Fruit fly (Drosophila melanogaster) whole organism, embryonic: Measurements from ENCODE around the gene plum.

Source experiments
- CG10321 ChIP-seq: fragments of 200-800 bp; sonication (Bioruptor generic); IDR thresholded peaks from 2 replicates; pipeline ENCODE4 v1.3.6; 2022; ENCODE audit warnings: missing biosample characterization, missing genetic modification characterization
- CG10543 ChIP-seq: fragments of 200-800 bp; sonication (Bioruptor generic); optimal IDR thresholded peaks from 3 replicates; lab custom pipeline; 2017; ENCODE audit warnings: missing biosample characterization, mild to moderate bottlenecking, missing genetic modification characterization, moderate library complexity
- CG11695 ChIP-seq: fragments of 200-800 bp; sonication (Bioruptor generic); IDR thresholded peaks from 3 replicates; pipeline ENCODE4 v1.3.6; 2022; ENCODE audit warnings: missing biosample characterization, missing genetic modification characterization
- CG12219 ChIP-seq: fragments of 200-800 bp; sonication (Bioruptor generic); optimal IDR thresholded peaks from 3 replicates; lab custom pipeline; 2018; ENCODE audit warnings: missing biosample characterization, mild to moderate bottlenecking, missing genetic modification characterization
- CG17328 ChIP-seq: fragments of 200-800 bp; sonication (Bioruptor generic); IDR thresholded peaks from 2 replicates; pipeline ENCODE4 v1.3.6; 2022; ENCODE audit warnings: missing biosample characterization, missing genetic modification characterization
- CG17385 ChIP-seq: fragments of 200-800 bp; sonication (Bioruptor generic); optimal IDR thresholded peaks from 3 replicates; lab custom pipeline; 2018; ENCODE audit warnings: missing biosample characterization, mild to moderate bottlenecking, missing genetic modification characterization
- CG18011 ChIP-seq: fragments of 200-800 bp; sonication (Bioruptor generic); optimal IDR thresholded peaks from 2 replicates; lab custom pipeline; 2017; ENCODE audit warnings: missing biosample characterization, missing genetic modification characterization, mild to moderate bottlenecking, moderate library complexity, missing genotype
- CG18476 ChIP-seq: fragments of 200-800 bp; sonication (Bioruptor generic); optimal IDR thresholded peaks from 2 replicates; lab custom pipeline; 2016; ENCODE audit warnings: missing biosample characterization, mild to moderate bottlenecking, missing genetic modification characterization
- CG30403 ChIP-seq: fragments of 200-800 bp; sonication (Bioruptor generic); optimal IDR thresholded peaks from 3 replicates; lab custom pipeline; 2016; ENCODE audit warnings: missing biosample characterization, missing genetic modification characterization
- CG3847 ChIP-seq: fragments of 200-800 bp; sonication (Bioruptor generic); IDR thresholded peaks from 2 replicates; pipeline ENCODE4 v1.3.6; 2022; ENCODE audit warnings: missing biosample characterization, missing genetic modification characterization
- CG4328 ChIP-seq: fragments of 200-800 bp; sonication (Bioruptor generic); optimal IDR thresholded peaks from 3 replicates; lab custom pipeline; 2017; ENCODE audit warnings: missing biosample characterization, missing genetic modification reagents, missing genetic modification characterization
- CG7271 ChIP-seq: fragments of 200-800 bp; sonication (Bioruptor generic); optimal IDR thresholded peaks from 2 replicates; lab custom pipeline; 2018; ENCODE audit warnings: missing biosample characterization, mild to moderate bottlenecking, missing genetic modification characterization, moderate library complexity
- CG7556 ChIP-seq: fragments of 200-800 bp; sonication (Bioruptor generic); optimal IDR thresholded peaks from 2 replicates; lab custom pipeline; 2017; ENCODE audit warnings: missing biosample characterization, mild to moderate bottlenecking, missing genetic modification characterization
- CG9727 ChIP-seq: fragments of 200-800 bp; sonication (Bioruptor generic); optimal IDR thresholded peaks from 3 replicates; lab custom pipeline; 2017; ENCODE audit warnings: missing biosample characterization, mild to moderate bottlenecking, missing genetic modification characterization
- Doc2 ChIP-seq: fragments of 200-800 bp; sonication (Bioruptor generic); IDR thresholded peaks from 2 replicates; pipeline ENCODE4 v1.3.6; 2022; ENCODE audit warnings: missing biosample characterization, missing genetic modification characterization
- Drgx ChIP-seq: fragments of 200-800 bp; sonication (Bioruptor generic); IDR thresholded peaks from 2 replicates; pipeline ENCODE4 v1.3.6; 2022; ENCODE audit warnings: missing biosample characterization, missing genetic modification characterization
- E2f1 ChIP-seq: fragments of 200-800 bp; sonication (Bioruptor generic); IDR thresholded peaks from 2 replicates; pipeline ENCODE4 v1.3.6; 2022; ENCODE audit warnings: missing biosample characterization, missing genetic modification characterization
- HLH3B ChIP-seq: fragments of 200-800 bp; sonication (Bioruptor generic); IDR thresholded peaks from 2 replicates; pipeline ENCODE4 v1.3.6; 2022; ENCODE audit warnings: missing biosample characterization, missing genetic modification characterization
- HLHmδ ChIP-seq: fragments of 200-800 bp; sonication (Bioruptor generic); optimal IDR thresholded peaks from 2 replicates; lab custom pipeline; 2018; ENCODE audit warnings: missing biosample characterization, mild to moderate bottlenecking, missing genetic modification characterization, moderate library complexity
- Hmr ChIP-seq: fragments of 200-800 bp; sonication (Bioruptor generic); optimal IDR thresholded peaks from 3 replicates; lab custom pipeline; 2017; ENCODE audit warnings: mild to moderate bottlenecking, missing biosample characterization, missing genetic modification reagents, missing genetic modification characterization
- Hr51 ChIP-seq, 2 experiments: fragments of 200-800 bp; sonication (Bioruptor generic); optimal IDR thresholded peaks; 2 replicates in 1 of 2; 3 replicates in 1 of 2; lab custom pipeline; 2016 to 2018; ENCODE audit warnings: missing biosample characterization in 2 of 2, missing genetic modification characterization in 2 of 2, mild to moderate bottlenecking in 1 of 2, moderate library complexity in 1 of 2
- Kr ChIP-seq: fragments of 200-800 bp; sonication (Bioruptor generic); optimal IDR thresholded peaks from 2 replicates; lab custom pipeline; 2017; ENCODE audit warnings: missing biosample characterization, mild to moderate bottlenecking, missing genetic modification characterization
- Max ChIP-seq: fragments of 200-800 bp; sonication (Bioruptor generic); optimal IDR thresholded peaks from 2 replicates; lab custom pipeline; 2016; ENCODE audit warnings: missing biosample characterization, mild to moderate bottlenecking, missing genetic modification characterization
- Med ChIP-seq: fragments of 200-800 bp; sonication (Bioruptor generic); peaks from one replicate; lab custom pipeline; 2016; ENCODE audit warnings: missing biosample characterization, missing genetic modification characterization, mild to moderate bottlenecking, inconsistent platforms, moderate library complexity
- Nf-YB ChIP-seq: fragments of 200-800 bp; sonication (Bioruptor generic); optimal IDR thresholded peaks from 3 replicates; lab custom pipeline; 2019; ENCODE audit warnings: missing biosample characterization, mild to moderate bottlenecking, missing genetic modification characterization, moderate library complexity
- Oli ChIP-seq: fragments of 200-800 bp; sonication (Bioruptor generic); optimal IDR thresholded peaks from 2 replicates; lab custom pipeline; 2018; ENCODE audit warnings: missing biosample characterization, mild to moderate bottlenecking, missing genetic modification characterization, moderate library complexity
- Ptx1 ChIP-seq: fragments of 200-800 bp; sonication (Bioruptor generic); IDR thresholded peaks from 2 replicates; pipeline ENCODE4 v1.3.6; 2022; ENCODE audit warnings: missing biosample characterization, missing genetic modification characterization
- Xbp1 ChIP-seq: fragments of 200-800 bp; sonication (Bioruptor generic); optimal IDR thresholded peaks from 3 replicates; lab custom pipeline; 2016; ENCODE audit warnings: missing biosample characterization, mild to moderate bottlenecking, missing genetic modification characterization
- abd-A ChIP-seq: fragments of 200-800 bp; sonication (Bioruptor generic); optimal IDR thresholded peaks from 3 replicates; lab custom pipeline; 2019; ENCODE audit warnings: missing biosample characterization, mild to moderate bottlenecking, missing genetic modification characterization, moderate library complexity
- az2 ChIP-seq: fragments of 200-800 bp; sonication (Bioruptor generic); optimal IDR thresholded peaks from 3 replicates; lab custom pipeline; 2016; ENCODE audit warnings: missing biosample characterization, missing genetic modification characterization
- crol ChIP-seq: fragments of 200-800 bp; sonication (Bioruptor generic); IDR thresholded peaks from 2 replicates; pipeline ENCODE4 v1.3.6; 2022; ENCODE audit warnings: missing biosample characterization, missing genetic modification characterization
- dmrt99B ChIP-seq: fragments of 200-800 bp; sonication (Bioruptor generic); optimal IDR thresholded peaks from 2 replicates; lab custom pipeline; 2018; ENCODE audit warnings: missing biosample characterization, mild to moderate bottlenecking, missing genetic modification characterization, moderate library complexity
- dpn ChIP-seq, 2 experiments: fragments of 200-800 bp; sonication (Bioruptor generic); optimal IDR thresholded peaks; 3 replicates each; lab custom pipeline; 2016; ENCODE audit warnings: missing biosample characterization in 2 of 2, missing genetic modification characterization in 2 of 2
- dysf ChIP-seq: fragments of 200-800 bp; sonication (Bioruptor generic); IDR thresholded peaks from 3 replicates; pipeline ENCODE4 v1.3.6; 2022; ENCODE audit warnings: missing biosample characterization, missing genetic modification characterization
- en ChIP-seq: fragments of 200-800 bp; sonication (Bioruptor generic); optimal IDR thresholded peaks from 2 replicates; lab custom pipeline; 2016; ENCODE audit warnings: missing biosample characterization, missing genetic modification characterization
- hkb ChIP-seq, 2 experiments: fragments of 200-800 bp in 1 of 2; fragments of >200 bp in 1 of 2; sonication (Bioruptor generic) in 1 of 2; IDR thresholded peaks in 1 of 2; optimal IDR thresholded peaks in 1 of 2; 2 replicates each; pipeline versions ENCODE4 v1.3.6 to Lab custom; 2017 to 2022; ENCODE audit warnings: missing biosample characterization in 1 of 2, missing genetic modification characterization in 1 of 2
- klu ChIP-seq: fragments of 200-800 bp; sonication (Bioruptor generic); IDR thresholded peaks from 2 replicates; pipeline ENCODE4 v1.3.6; 2022; ENCODE audit warnings: missing biosample characterization, missing genetic modification characterization
- lab ChIP-seq: fragments of 200-800 bp; sonication (Bioruptor generic); optimal IDR thresholded peaks from 3 replicates; lab custom pipeline; 2017; ENCODE audit warnings: missing biosample characterization, missing genetic modification characterization, mild to moderate bottlenecking, moderate library complexity, missing genetic modification reagents
- oc ChIP-seq: fragments of 200-800 bp; sonication (Bioruptor generic); optimal IDR thresholded peaks from 2 replicates; lab custom pipeline; 2018; ENCODE audit warnings: missing biosample characterization, mild to moderate bottlenecking, missing genetic modification characterization, moderate library complexity
- pb ChIP-seq: fragments of 200-800 bp; sonication (Bioruptor generic); optimal IDR thresholded peaks from 3 replicates; lab custom pipeline; 2016; ENCODE audit warnings: missing biosample characterization, missing genetic modification characterization
- sd ChIP-seq: fragments of 200-800 bp; sonication (Bioruptor generic); optimal IDR thresholded peaks from 3 replicates; lab custom pipeline; 2018; ENCODE audit warnings: missing biosample characterization, mild to moderate bottlenecking, missing genetic modification characterization, moderate library complexity
- so ChIP-seq: fragments of 200-800 bp; sonication (Bioruptor generic); IDR thresholded peaks from 3 replicates; pipeline ENCODE4 v1.3.6; 2022; ENCODE audit warnings: missing biosample characterization, missing genetic modification characterization
- sr ChIP-seq: fragments of 200-800 bp; sonication (Bioruptor generic); IDR thresholded peaks from 3 replicates; pipeline ENCODE4 v1.3.6; 2022; ENCODE audit warnings: missing biosample characterization, missing genetic modification characterization
- stc ChIP-seq: fragments of 200-800 bp; sonication (Bioruptor generic); IDR thresholded peaks from 2 replicates; pipeline ENCODE4 v1.3.6; 2022; ENCODE audit warnings: missing biosample characterization, missing genetic modification characterization
- tgo ChIP-seq: fragments of 200-800 bp; sonication (Bioruptor generic); IDR thresholded peaks from 3 replicates; pipeline ENCODE4 v1.3.6; 2022; ENCODE audit warnings: missing biosample characterization, missing genetic modification characterization
- twi ChIP-seq: fragments of 200-800 bp; optimal IDR thresholded peaks from 2 replicates; lab custom pipeline; 2019; ENCODE audit warnings: missing biosample characterization, mild to moderate bottlenecking, missing genetic modification characterization, moderate library complexity
- unpg ChIP-seq: fragments of 200-800 bp; sonication (Bioruptor generic); optimal IDR thresholded peaks from 3 replicates; lab custom pipeline; 2018; ENCODE audit warnings: missing biosample characterization, mild to moderate bottlenecking, missing genetic modification characterization, moderate library complexity

Gene plum

DNA sequence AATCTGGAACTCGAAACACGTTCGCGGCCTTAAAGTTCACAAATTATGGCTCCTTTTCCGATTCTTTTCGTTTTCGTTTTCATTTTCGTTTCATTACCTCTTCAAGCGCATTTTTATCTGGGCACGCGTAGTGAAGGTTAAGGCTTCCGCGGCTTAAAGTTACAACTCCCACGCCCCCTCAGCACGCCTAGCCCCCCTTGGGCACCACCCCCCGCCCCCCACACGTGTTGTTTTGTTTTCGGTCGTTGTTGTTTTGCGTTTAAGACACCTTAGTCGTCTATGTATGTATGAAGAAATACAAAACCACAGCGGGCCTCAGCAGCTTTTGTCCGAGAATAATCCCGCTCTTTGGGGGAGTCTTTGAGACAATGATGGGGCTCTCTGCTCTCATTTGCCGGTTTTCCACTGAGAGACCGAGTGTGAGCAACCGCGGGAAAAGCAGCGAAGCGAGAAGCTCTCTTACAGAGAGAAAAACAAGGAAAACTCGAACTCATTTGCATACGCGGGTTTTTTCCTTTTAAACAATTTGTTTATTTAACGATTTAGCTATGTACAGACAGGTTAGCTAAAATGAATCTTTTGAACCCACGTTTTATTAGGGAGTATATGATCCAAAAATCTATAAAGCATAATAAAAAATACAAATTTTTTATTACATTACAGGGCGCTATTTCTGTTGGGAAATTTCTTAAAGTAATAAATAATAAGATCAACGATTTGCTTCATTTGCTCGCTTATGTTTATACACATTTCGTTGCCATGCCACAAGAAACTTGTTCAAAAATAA is 72.7 kb downstream of the plum start (continued):
- TF ChIP-seq tgo (GFP tag; lab: Robert Waterston, UW) (peak; percentile 22; the same call in 2 of the 3 replicates), CG7556 (GFP tag; lab: Kevin White, UChicago) (peak; percentile 43), Oli (peak; percentile 18), HLH3B (peak; percentile 15; the same call in 1 of the 2 replicates), pb (GFP tag; lab: Kevin White, UChicago) (no peak), Nf-YB (GFP tag; lab: Kevin White, UChicago) (no peak), Max (peak; percentile 21), Drgx (GFP tag; lab: Robert Waterston, UW) (peak; percentile 59), twi (no peak), Doc2 (GFP tag; lab: Robert Waterston, UW) (no peak), CG4328 (GFP tag; lab: Kevin White, UChicago) (peak; percentile 6), so (no peak), Kr (no peak), lab (GFP tag; lab: Kevin White, UChicago) (peak; percentile 39), CG10321 (GFP tag; lab: Robert Waterston, UW) (peak; percentile 5; the same call in 1 of the 2 replicates), CG3847 (no peak), CG10543 (peak; percentile 26), CG30403 (peak; percentile 22), HLHmδ (GFP tag; lab: Kevin White, UChicago) (no peak), dmrt99B (peak; percentile 58), CG7271 (no peak), dysf (GFP tag; lab: Robert Waterston, UW) (peak; percentile 52; the same call in 2 of the 3 replicates), CG18476 (GFP tag; lab: Kevin White, UChicago) (no peak), oc (tag; lab: Kevin White, UChicago) (peak; percentile 3), sr (GFP tag; lab: Robert Waterston, UW) (peak; percentile 86), CG17385 (peak; percentile 43), unpg (peak; percentile 37), dpn (GFP tag; optimal IDR thresholded peaks at IDR 0.05; lab: Kevin White, UChicago) (peak in 1 of 2 experiments; percentile 22), klu (peak; percentile 81), hkb (optimal IDR thresholded peaks at IDR 0.05; lab: Kevin White, UChicago) (no peak), hkb (GFP tag; IDR thresholded peaks at IDR 0.05; lab: Robert Waterston, UW) (peak; percentile 44; the same call in 1 of the 2 replicates), CG17328 (0 out of 2 replicates have a peak, but pooled peaks have one; percentile 31), CG18011 (no peak), Ptx1 (GFP tag; lab: Robert Waterston, UW) (0 out of 2 replicates have a peak, but pooled peaks have one; percentile 24), abd-A (peak; percentile 72), crol (peak; percentile 77), az2 (GFP tag; lab: Kevin White, UChicago) (peak; percentile 12), CG11695 (peak; percentile 49; the same call in 1 of the 3 replicates), CG9727 (GFP tag; lab: Kevin White, UChicago) (peak; percentile 11), sd (tag; lab: Kevin White, UChicago) (peak; percentile 8), en (GFP tag; lab: Kevin White, UChicago) (no peak), Xbp1 (peak; percentile 4), E2f1 (GFP tag; lab: Robert Waterston, UW) (peak; percentile 36), stc (GFP tag; lab: Robert Waterston, UW) (0 out of 2 replicates have a peak, but pooled peaks have one; percentile 22), Hr51 (GFP tag; optimal IDR thresholded peaks at IDR 0.05; lab: Kevin White, UChicago) (peak in 1 of 2 experiments; percentile 34), Med (GFP tag; lab: Kevin White, UChicago) (no peak), Hmr (peak; percentile 30), CG12219 (GFP tag; lab: Kevin White, UChicago) (no peak)
